Worm (Caenorhabditis elegans) whole organism, young adult: ENCODE data around the gene Y66C5A.1.

Experiments
- C06A6.2 ChIP-seq: fragments of 200-800 bp; sonication (Bioruptor generic); conservative IDR thresholded peaks from 2 replicates; pipeline ENCODE4 v1.3.6; 2022; ENCODE audit warnings: missing genetic modification characterization, missing compliant biosample characterization
- F10E7.11 ChIP-seq: sonication (generic microtip); optimal IDR thresholded peaks from 2 replicates; lab custom pipeline; 2017; ENCODE audit warnings: mild to moderate bottlenecking, missing genetic modification characterization, moderate library complexity, missing compliant biosample characterization
- F33H1.4 ChIP-seq: fragments of 200-800 bp; sonication (Bioruptor generic); IDR thresholded peaks from 2 replicates; pipeline ENCODE4 v1.3.6; 2022; ENCODE audit warnings: missing genetic modification reagents, missing genetic modification characterization, missing compliant biosample characterization
- F37B4.10 ChIP-seq: fragments of 200-800 bp; sonication (Bioruptor generic); IDR thresholded peaks from 2 replicates; pipeline ENCODE4 v1.3.6; 2022; ENCODE audit warnings: missing genetic modification characterization, missing compliant biosample characterization
- F57A8.1 ChIP-seq: fragments of 200-800 bp; sonication (Bioruptor generic); optimal IDR thresholded peaks from 2 replicates; lab custom pipeline; 2018; ENCODE audit warnings: mild to moderate bottlenecking, missing genetic modification characterization, moderate library complexity, missing compliant biosample characterization
- F57C9.4 ChIP-seq: sonication (generic microtip); optimal IDR thresholded peaks from 2 replicates; lab custom pipeline; 2017; ENCODE audit warnings: mild to moderate bottlenecking, missing genetic modification characterization, missing compliant biosample characterization
- K12H6.12 ChIP-seq: fragments of 200-800 bp; sonication (Bioruptor generic); optimal IDR thresholded peaks from 2 replicates; lab custom pipeline; 2018; ENCODE audit warnings: mild to moderate bottlenecking, missing genetic modification characterization, missing compliant biosample characterization
- Y53F4B.3 ChIP-seq: fragments of 200-800 bp; sonication (Bioruptor generic); IDR thresholded peaks from 2 replicates; pipeline ENCODE4 v1.3.6; 2022; ENCODE audit warnings: missing genetic modification reagents, missing genetic modification characterization, missing compliant biosample characterization
- Y79H2A.3 ChIP-seq: fragments of 200-800 bp; sonication (Bioruptor generic); conservative IDR thresholded peaks from 2 replicates; pipeline ENCODE4 v1.3.6; 2022; ENCODE audit warnings: missing genetic modification reagents, missing genetic modification characterization, missing compliant biosample characterization
- ama-1 ChIP-seq, 3 experiments: fragments of 150-350 bp in 1 of 3; sonication (generic microtip) in 2 of 3; optimal IDR thresholded peaks; 2 replicates each; lab custom pipeline; 2014 to 2018; ENCODE audit warnings: missing biosample characterization in 2 of 3, missing genetic modification characterization in 2 of 3, missing genetic modification reagents in 2 of 3
- aptf-3 ChIP-seq: fragments of 200-800 bp; sonication (Bioruptor generic); IDR thresholded peaks from 2 replicates; pipeline ENCODE4 v1.3.6; 2022; ENCODE audit warnings: missing genetic modification characterization, missing compliant biosample characterization
- athp-1 ChIP-seq: sonication (generic microtip); optimal IDR thresholded peaks from 2 replicates; lab custom pipeline; 2017; ENCODE audit warnings: mild to moderate bottlenecking, missing genetic modification characterization, missing compliant biosample characterization
- attf-3 ChIP-seq: fragments of 200-800 bp; sonication (Bioruptor generic); conservative IDR thresholded peaks from 2 replicates; pipeline ENCODE4 v1.3.6; 2022; ENCODE audit warnings: missing genetic modification reagents, missing genetic modification characterization, missing compliant biosample characterization
- attf-6 ChIP-seq: fragments of 200-800 bp; sonication (Bioruptor generic); IDR thresholded peaks from 2 replicates; pipeline ENCODE4 v1.3.6; 2022; ENCODE audit warnings: missing genetic modification reagents, missing genetic modification characterization, missing compliant biosample characterization
- bed-1 ChIP-seq: fragments of 200-800 bp; sonication (Bioruptor generic); IDR thresholded peaks from 2 replicates; pipeline ENCODE4 v1.3.6; 2022; ENCODE audit warnings: missing genetic modification reagents, missing genetic modification characterization, missing compliant biosample characterization
- cebp-1 ChIP-seq, 2 experiments: fragments of 200-800 bp in 1 of 2; sonication (Bioruptor generic) in 1 of 2; sonication (generic microtip) in 1 of 2; IDR thresholded peaks in 1 of 2; optimal IDR thresholded peaks in 1 of 2; 2 replicates each; pipeline versions ENCODE4 v1.3.6 to Lab custom; 2017 to 2022; ENCODE audit warnings: missing compliant biosample characterization in 2 of 2, missing genetic modification characterization in 2 of 2, mild to moderate bottlenecking in 1 of 2, missing genetic modification reagents in 1 of 2, moderate library complexity in 1 of 2
- ceh-40 ChIP-seq: fragments of 200-800 bp; sonication (Bioruptor generic); IDR thresholded peaks from 2 replicates; pipeline ENCODE4 v1.3.6; 2022; ENCODE audit warnings: missing genetic modification characterization, missing compliant biosample characterization
- chd-7 ChIP-seq: sonication (generic microtip); optimal IDR thresholded peaks from 2 replicates; lab custom pipeline; 2016; ENCODE audit warnings: mild to moderate bottlenecking, missing genetic modification characterization, moderate library complexity, missing compliant biosample characterization
- die-1 ChIP-seq: sonication (generic microtip); optimal IDR thresholded peaks from 2 replicates; lab custom pipeline; 2016; ENCODE audit warnings: missing genotype, mild to moderate bottlenecking, missing genetic modification characterization, missing compliant biosample characterization
- dpff-1 ChIP-seq: sonication (generic microtip); optimal IDR thresholded peaks from 2 replicates; lab custom pipeline; 2017; ENCODE audit warnings: mild to moderate bottlenecking, missing genetic modification characterization, missing compliant biosample characterization
- egrh-3 ChIP-seq: fragments of 200-800 bp; sonication (Bioruptor generic); IDR thresholded peaks from 2 replicates; pipeline ENCODE4 v1.3.6; 2022; ENCODE audit warnings: missing genetic modification reagents, missing genetic modification characterization, missing compliant biosample characterization
- ets-4 ChIP-seq: fragments of 200-800 bp; sonication (Bioruptor generic); optimal IDR thresholded peaks from 2 replicates; lab custom pipeline; 2018; ENCODE audit warnings: mild to moderate bottlenecking, missing genetic modification characterization, missing compliant biosample characterization
- fkh-3 ChIP-seq: sonication (generic microtip); optimal IDR thresholded peaks from 2 replicates; lab custom pipeline; 2016; ENCODE audit warnings: mild to moderate bottlenecking, missing genetic modification characterization, missing compliant biosample characterization
- gei-17 ChIP-seq: fragments of 200-800 bp; sonication (Bioruptor generic); optimal IDR thresholded peaks from 2 replicates; lab custom pipeline; 2018; ENCODE audit warnings: mild to moderate bottlenecking, missing genetic modification characterization, missing compliant biosample characterization
- him-1 ChIP-seq: sonication (generic microtip); optimal IDR thresholded peaks from 2 replicates; lab custom pipeline; 2016; ENCODE audit warnings: missing genotype, missing genetic modification reagents, missing genetic modification characterization, missing compliant biosample characterization
- hlh-12 ChIP-seq: sonication (generic microtip); optimal IDR thresholded peaks from 2 replicates; lab custom pipeline; 2016; ENCODE audit warnings: missing genetic modification characterization, missing compliant biosample characterization
- hlh-26 ChIP-seq: fragments of 200-800 bp; sonication (Bioruptor generic); conservative IDR thresholded peaks from 2 replicates; pipeline ENCODE4 v1.3.6; 2022; ENCODE audit warnings: missing genetic modification reagents, missing genetic modification characterization, missing compliant biosample characterization
- hmg-1.2 ChIP-seq: fragments of 200-800 bp; sonication (Bioruptor generic); IDR thresholded peaks from 2 replicates; pipeline ENCODE4 v1.3.6; 2022; ENCODE audit warnings: missing genetic modification reagents, missing genetic modification characterization, missing compliant biosample characterization
- hmg-20 ChIP-seq: fragments of 200-800 bp; sonication (Bioruptor generic); IDR thresholded peaks from 2 replicates; pipeline ENCODE4 v1.3.6; 2022; ENCODE audit warnings: missing genetic modification reagents, missing genetic modification characterization, missing compliant biosample characterization
- lag-1 ChIP-seq: fragments of 200-800 bp; sonication (Bioruptor generic); IDR thresholded peaks from 2 replicates; pipeline ENCODE4 v1.3.6; 2022; ENCODE audit warnings: missing genetic modification reagents, missing genetic modification characterization, missing compliant biosample characterization
- let-526 ChIP-seq: fragments of 200-800 bp; sonication (Bioruptor generic); IDR thresholded peaks from 2 replicates; pipeline ENCODE4 v1.3.6; 2022; ENCODE audit warnings: missing genetic modification reagents, missing genetic modification characterization, missing compliant biosample characterization
- lin-26 ChIP-seq: fragments of 200-800 bp; sonication (Bioruptor generic); IDR thresholded peaks from 2 replicates; pipeline ENCODE4 v1.3.6; 2022; ENCODE audit warnings: missing genetic modification reagents, missing genetic modification characterization, missing compliant biosample characterization
- lin-35 ChIP-seq, 3 experiments: fragments of 150-350 bp in 2 of 3; sonication (generic microtip) in 1 of 3; optimal IDR thresholded peaks; 2 replicates each; lab custom pipeline; 2014 to 2018; ENCODE audit warnings: missing biosample characterization in 3 of 3, missing genetic modification characterization in 3 of 3, missing genetic modification reagents in 3 of 3
- lsl-1 ChIP-seq: fragments of 200-800 bp; sonication (Bioruptor generic); optimal IDR thresholded peaks from 2 replicates; lab custom pipeline; 2018; ENCODE audit warnings: mild to moderate bottlenecking, missing genetic modification characterization, moderate library complexity, missing compliant biosample characterization
- mxl-1 ChIP-seq: sonication (generic microtip); optimal IDR thresholded peaks from 2 replicates; lab custom pipeline; 2016; ENCODE audit warnings: missing genetic modification characterization, missing compliant biosample characterization
- nhr-120 ChIP-seq: fragments of 200-800 bp; sonication (Bioruptor generic); IDR thresholded peaks from 2 replicates; pipeline ENCODE4 v1.3.6; 2022; ENCODE audit warnings: missing genetic modification characterization, missing compliant biosample characterization
- nhr-179 ChIP-seq: sonication (generic microtip); optimal IDR thresholded peaks from 2 replicates; lab custom pipeline; 2016; ENCODE audit warnings: mild to moderate bottlenecking, missing genetic modification characterization, missing compliant biosample characterization
- nhr-90 ChIP-seq: sonication (generic microtip); optimal IDR thresholded peaks from 2 replicates; lab custom pipeline; 2016; ENCODE audit warnings: missing genotype, mild to moderate bottlenecking, missing genetic modification characterization, missing compliant biosample characterization
- rcor-1 ChIP-seq: fragments of 200-800 bp; sonication (Bioruptor generic); IDR thresholded peaks from 2 replicates; pipeline ENCODE4 v1.3.6; 2022; ENCODE audit warnings: missing genetic modification reagents, missing genetic modification characterization, missing compliant biosample characterization
- rpc-1 ChIP-seq, 2 experiments: fragments of 150-350 bp in 1 of 2; sonication (generic microtip) in 1 of 2; optimal IDR thresholded peaks; 2 replicates each; lab custom pipeline; 2014 to 2018; ENCODE audit warnings: missing biosample characterization in 1 of 2, missing genetic modification characterization in 1 of 2, missing genetic modification reagents in 1 of 2, missing genotype in 1 of 2
- sdz-38 ChIP-seq: sonication (generic microtip); optimal IDR thresholded peaks from 2 replicates; lab custom pipeline; 2016; ENCODE audit warnings: missing genotype, missing genetic modification characterization, missing compliant biosample characterization
- sea-2 ChIP-seq: fragments of 200-800 bp; sonication (Bioruptor generic); IDR thresholded peaks from 2 replicates; pipeline ENCODE4 v1.3.6; 2022; ENCODE audit warnings: missing genetic modification characterization, missing compliant biosample characterization
- snpc-1.1 ChIP-seq: sonication (generic microtip); optimal IDR thresholded peaks from 2 replicates; lab custom pipeline; 2017; ENCODE audit warnings: missing genetic modification characterization, mild to moderate bottlenecking, missing compliant biosample characterization, antibody characterized with exemption, moderate library complexity, missing genotype, missing genetic modification reagents; ENCODE audit not compliant: insufficient read depth
- snpc-1.3 ChIP-seq: sonication (generic microtip); optimal IDR thresholded peaks from 2 replicates; lab custom pipeline; 2017; ENCODE audit warnings: missing genetic modification characterization, mild to moderate bottlenecking, missing compliant biosample characterization, antibody characterized with exemption, moderate library complexity, missing genotype, missing genetic modification reagents; ENCODE audit not compliant: insufficient read depth
- tbp1 ChIP-seq: fragments of 200-800 bp; sonication (Bioruptor generic); optimal IDR thresholded peaks from 2 replicates; lab custom pipeline; 2018; ENCODE audit warnings: mild to moderate bottlenecking, missing genetic modification characterization, missing compliant biosample characterization
- tbx-9 ChIP-seq: sonication (generic microtip); optimal IDR thresholded peaks from 2 replicates; lab custom pipeline; 2016; ENCODE audit warnings: borderline replicate concordance, missing genetic modification characterization, inconsistent platforms, missing compliant biosample characterization
- xnd-1 ChIP-seq: sonication (generic microtip); optimal IDR thresholded peaks from 2 replicates; lab custom pipeline; 2016; ENCODE audit warnings: missing genotype, missing genetic modification reagents, missing genetic modification characterization, missing compliant biosample characterization
- ztf-25 ChIP-seq: fragments of 200-800 bp; sonication (Bioruptor generic); IDR thresholded peaks from 2 replicates; pipeline ENCODE4 v1.3.6; 2022; ENCODE audit warnings: missing genetic modification reagents, missing genetic modification characterization, missing compliant biosample characterization

The Y66C5A.1 gene

DNA sequence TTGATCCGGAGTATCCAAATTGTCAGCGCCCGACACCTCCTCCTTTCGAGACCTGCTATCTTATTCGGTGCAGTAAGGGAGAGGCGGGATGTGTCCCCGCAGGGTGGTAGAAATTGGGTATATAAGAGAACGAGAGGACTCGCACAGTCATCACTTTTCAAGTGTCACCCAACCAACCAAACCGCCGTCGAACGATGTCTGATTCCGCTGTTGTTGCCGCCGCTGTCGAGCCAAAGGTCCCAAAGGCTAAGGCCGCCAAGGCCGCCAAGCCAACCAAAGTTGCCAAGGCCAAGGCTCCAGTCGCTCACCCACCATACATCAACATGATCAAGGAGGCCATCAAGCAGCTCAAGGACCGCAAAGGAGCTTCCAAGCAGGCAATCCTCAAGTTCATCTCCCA, 34.6 kb upstream of the Y66C5A.1 start, which contains the start of gene his-24 (continued):
- TF ChIP-seq nhr-90 (tag; lab: Kevin White, UChicago) (no peak), lsl-1 (GFP tag; lab: Kevin White, UChicago) (no peak), dpff-1 (tag; lab: Kevin White, UChicago) (no peak), C06A6.2 (GFP tag; lab: Robert Waterston, UW) (no peak), F57C9.4 (tag; lab: Kevin White, UChicago) (no peak), F10E7.11 (tag; lab: Kevin White, UChicago) (no peak), tbx-9 (tag; lab: Kevin White, UChicago) (no peak), sdz-38 (tag; lab: Kevin White, UChicago) (no peak), lag-1 (GFP tag; lab: Robert Waterston, UW) (no peak), attf-3 (no peak), nhr-179 (tag; lab: Kevin White, UChicago) (no peak), athp-1 (tag; lab: Kevin White, UChicago) (no peak), F37B4.10 (GFP tag; lab: Robert Waterston, UW) (no peak), chd-7 (tag; lab: Kevin White, UChicago) (peak; percentile 16), him-1 (tag; lab: Kevin White, UChicago) (no peak), F33H1.4 (no peak), rcor-1 (GFP tag; lab: Robert Waterston, UW) (no peak), ama-1 (optimal IDR thresholded peaks at IDR 0.05; lab: Kevin White, UChicago) (peak; percentile 24), ama-1 (GFP tag; optimal IDR thresholded peaks at IDR 0.05; lab: Kevin White, UChicago) (no peak), fkh-3 (no peak), gei-17 (no peak), egrh-3 (GFP tag; lab: Robert Waterston, UW) (no peak), hmg-20 (GFP tag; lab: Robert Waterston, UW) (no peak), K12H6.12 (tag; lab: Kevin White, UChicago) (peak; percentile 64), tbp1 (GFP tag; lab: Kevin White, UChicago) (peak; percentile 67), ets-4 (GFP tag; lab: Kevin White, UChicago) (no peak), ceh-40 (GFP tag; lab: Robert Waterston, UW) (no peak), xnd-1 (tag; lab: Kevin White, UChicago) (no peak), hlh-26 (GFP tag; lab: Robert Waterston, UW) (no peak), sea-2 (no peak), cebp-1 (GFP tag; IDR thresholded peaks at IDR 0.05; lab: Robert Waterston, UW) (no peak), cebp-1 (tag; optimal IDR thresholded peaks at IDR 0.05; lab: Kevin White, UChicago) (no peak), nhr-120 (GFP tag; lab: Robert Waterston, UW) (no peak), snpc-1.1 (tag; lab: Kevin White, UChicago) (no peak), attf-6 (GFP tag; lab: Robert Waterston, UW) (no peak), die-1 (tag; lab: Kevin White, UChicago) (no peak), mxl-1 (tag; lab: Kevin White, UChicago) (no peak), hlh-12 (no peak), lin-26 (0 out of 2 replicates have a peak, but pooled peaks have one; percentile 8), lin-35 (GFP tag; optimal IDR thresholded peaks at IDR 0.05; lab: Kevin White, UChicago) (no peak), let-526 (GFP tag; lab: Robert Waterston, UW) (0 out of 2 replicates have a peak, but pooled peaks have one; percentile 11), ztf-25 (GFP tag; lab: Robert Waterston, UW) (no peak), hmg-1.2 (GFP tag; lab: Robert Waterston, UW) (peak; percentile 35; the same call in 1 of the 2 replicates), rpc-1 (optimal IDR thresholded peaks at IDR 0.05; lab: Kevin White, UChicago) (no peak), rpc-1 (tag; optimal IDR thresholded peaks at IDR 0.05; lab: Kevin White, UChicago) (no peak), Y79H2A.3 (GFP tag; lab: Robert Waterston, UW) (no peak), bed-1 (GFP tag; lab: Robert Waterston, UW) (no peak), F57A8.1 (GFP tag; lab: Kevin White, UChicago) (no peak), snpc-1.3 (tag; lab: Kevin White, UChicago) (no peak), Y53F4B.3 (GFP tag; lab: Robert Waterston, UW) (no peak), aptf-3 (no peak)
